Worm (Caenorhabditis elegans) whole organism, young adult: ENCODE results near the gene rdy-2.

Source experiments
- B0035.1 ChIP-seq: sonication (generic microtip); optimal IDR thresholded peaks from 2 replicates; lab custom pipeline; 2016; ENCODE audit warnings: missing genetic modification characterization, mild to moderate bottlenecking, missing compliant biosample characterization, missing genotype, missing genetic modification reagents
- F22D6.2 ChIP-seq: sonication (generic microtip); optimal IDR thresholded peaks from 2 replicates; lab custom pipeline; 2016; ENCODE audit warnings: mild to moderate bottlenecking, missing genetic modification characterization, missing compliant biosample characterization
- F23B12.7 ChIP-seq: sonication (generic microtip); optimal IDR thresholded peaks from 2 replicates; lab custom pipeline; 2017; ENCODE audit warnings: missing genetic modification characterization, mild to moderate bottlenecking, missing compliant biosample characterization, antibody characterized with exemption, moderate library complexity; ENCODE audit not compliant: insufficient read depth
- F49E8.2 ChIP-seq: sonication (generic microtip); optimal IDR thresholded peaks from 3 replicates; lab custom pipeline; 2017; ENCODE audit warnings: missing genetic modification characterization, mild to moderate bottlenecking, missing compliant biosample characterization, antibody characterized with exemption, moderate library complexity; ENCODE audit not compliant: insufficient read depth
- ZK185.1 ChIP-seq: sonication (generic microtip); optimal IDR thresholded peaks from 2 replicates; lab custom pipeline; 2016; ENCODE audit warnings: mild to moderate bottlenecking, missing genetic modification characterization, missing compliant biosample characterization; ENCODE audit not compliant: poor library complexity, severe bottlenecking
- ama-1 ChIP-seq, 3 experiments: fragments of 150-350 bp in 1 of 3; sonication (generic microtip) in 2 of 3; optimal IDR thresholded peaks; 2 replicates each; lab custom pipeline; 2014 to 2018; ENCODE audit warnings: missing biosample characterization in 2 of 3, missing genetic modification characterization in 2 of 3, missing genetic modification reagents in 2 of 3
- dpff-1 ChIP-seq: sonication (generic microtip); optimal IDR thresholded peaks from 2 replicates; lab custom pipeline; 2017; ENCODE audit warnings: mild to moderate bottlenecking, missing genetic modification characterization, missing compliant biosample characterization
- lag-1 ChIP-seq: fragments of 200-800 bp; sonication (Bioruptor generic); IDR thresholded peaks from 2 replicates; pipeline ENCODE4 v1.3.6; 2022; ENCODE audit warnings: missing genetic modification reagents, missing genetic modification characterization, missing compliant biosample characterization
- lin-40 ChIP-seq: sonication (generic microtip); optimal IDR thresholded peaks from 2 replicates; lab custom pipeline; 2016; ENCODE audit warnings: missing genetic modification characterization, mild to moderate bottlenecking, missing compliant biosample characterization, missing genotype, missing genetic modification reagents

DNA sequence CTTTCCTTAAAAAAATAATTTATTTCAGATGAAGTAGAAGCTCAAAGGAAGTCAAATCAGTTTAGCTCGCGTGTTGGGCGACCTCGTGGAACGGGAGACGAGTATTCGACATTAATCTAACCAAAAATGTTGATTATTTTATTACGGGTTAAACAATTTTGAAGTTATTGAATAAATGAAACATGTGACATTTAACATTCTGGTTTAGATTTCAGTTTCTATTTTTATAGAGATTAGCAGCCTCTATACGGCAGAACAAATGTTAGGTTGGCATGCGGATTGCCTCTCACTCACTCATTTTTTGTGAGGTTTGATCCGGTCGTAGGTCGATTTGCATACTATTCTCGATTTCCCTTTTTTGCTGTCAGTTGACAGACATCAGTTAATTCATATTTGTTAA lies 16.3 kb downstream of the rdy-2 start, which contains the start of gene F53F4.1:
- no peak for TF ChIP-seq lin-40 (tag; lab: Kevin White, UChicago)
- no peak for TF ChIP-seq ama-1 (optimal IDR thresholded peaks at IDR 0.05; lab: Kevin White, UChicago)
- no peak for TF ChIP-seq ama-1 (GFP tag; optimal IDR thresholded peaks at IDR 0.05; lab: Kevin White, UChicago)
- no peak for TF ChIP-seq lag-1
- TF ChIP-seq ZK185.1 (tag; lab: Kevin White, UChicago) = no peak
- TF ChIP-seq dpff-1 (tag; lab: Kevin White, UChicago) = no peak
- TF ChIP-seq B0035.1 = no peak
- no peak for TF ChIP-seq F49E8.2 (tag; lab: Kevin White, UChicago)
- TF ChIP-seq F22D6.2 (tag; lab: Kevin White, UChicago) = no peak
- TF ChIP-seq F23B12.7 (tag; lab: Kevin White, UChicago) = no peak
